Fruit fly (Drosophila melanogaster) whole organism, embryonic: ENCODE results near the gene Vha16-2.
"Not testable (repeated sequence)": the region's sequence is repeated elsewhere in the genome, so short reads cannot be mapped to it uniquely, and the experiment has no call there.

Experiments used
- BEAF-32 ChIP-seq: fragments of 200-800 bp; sonication (Bioruptor generic); optimal IDR thresholded peaks from 3 replicates; lab custom pipeline; 2017; ENCODE audit warnings: missing biosample characterization, missing genetic modification characterization, mild to moderate bottlenecking, moderate library complexity, missing genetic modification reagents
- CG10267 ChIP-seq: fragments of 200-800 bp; sonication (Bioruptor generic); optimal IDR thresholded peaks from 2 replicates; lab custom pipeline; 2018; ENCODE audit warnings: missing biosample characterization, mild to moderate bottlenecking, missing genetic modification characterization, moderate library complexity
- CG11456 ChIP-seq: fragments of 200-800 bp; sonication (Bioruptor generic); IDR thresholded peaks from 3 replicates; pipeline ENCODE4 v1.3.6; 2022; ENCODE audit warnings: missing biosample characterization, missing genetic modification characterization
- CG11695 ChIP-seq: fragments of 200-800 bp; sonication (Bioruptor generic); IDR thresholded peaks from 3 replicates; pipeline ENCODE4 v1.3.6; 2022; ENCODE audit warnings: missing biosample characterization, missing genetic modification characterization
- CG11723 ChIP-seq: fragments of 200-800 bp; sonication (Bioruptor generic); optimal IDR thresholded peaks from 2 replicates; lab custom pipeline; 2017; ENCODE audit warnings: missing biosample characterization, mild to moderate bottlenecking, missing genetic modification characterization
- CG12659 ChIP-seq: fragments of 200-800 bp; sonication (Bioruptor generic); optimal IDR thresholded peaks from 3 replicates; lab custom pipeline; 2017; ENCODE audit warnings: mild to moderate bottlenecking, missing biosample characterization, missing genetic modification reagents, missing genetic modification characterization
- CG13296 ChIP-seq: fragments of 200-800 bp; sonication (Bioruptor generic); optimal IDR thresholded peaks from 3 replicates; lab custom pipeline; 2018; ENCODE audit warnings: missing biosample characterization, mild to moderate bottlenecking, missing genetic modification characterization
- CG13624 ChIP-seq: fragments of 200-800 bp; sonication (Bioruptor generic); optimal IDR thresholded peaks from 2 replicates; lab custom pipeline; 2016; ENCODE audit warnings: missing biosample characterization, missing genetic modification characterization
- CG14050 ChIP-seq: fragments of 200-800 bp; sonication (Bioruptor generic); IDR thresholded peaks from 3 replicates; pipeline ENCODE4 v1.3.6; 2022; ENCODE audit warnings: missing biosample characterization, missing genetic modification characterization
- CG14710 ChIP-seq: fragments of 200-800 bp; sonication (Bioruptor generic); optimal IDR thresholded peaks from 3 replicates; lab custom pipeline; 2019; ENCODE audit warnings: missing biosample characterization, mild to moderate bottlenecking, missing genetic modification characterization, moderate library complexity
- CG15601 ChIP-seq: fragments of 200-800 bp; sonication (Bioruptor generic); optimal IDR thresholded peaks from 3 replicates; lab custom pipeline; 2019; ENCODE audit warnings: missing biosample characterization, mild to moderate bottlenecking, missing genetic modification characterization, moderate library complexity
- CG16779 ChIP-seq: fragments of 200-800 bp; sonication (Bioruptor generic); IDR thresholded peaks from 2 replicates; pipeline ENCODE4 v1.3.6; 2022; ENCODE audit warnings: missing biosample characterization, missing genetic modification characterization
- CG17361 ChIP-seq: fragments of 200-800 bp; sonication (Bioruptor generic); IDR thresholded peaks from 3 replicates; pipeline ENCODE4 v1.3.6; 2022; ENCODE audit warnings: missing biosample characterization, missing genetic modification characterization
- CG17829 ChIP-seq: fragments of 200-800 bp; optimal IDR thresholded peaks from 2 replicates; lab custom pipeline; 2019; ENCODE audit warnings: missing biosample characterization, mild to moderate bottlenecking, missing genetic modification characterization, moderate library complexity
- CG17912 ChIP-seq: fragments of 200-800 bp; sonication (Bioruptor generic); optimal IDR thresholded peaks from 2 replicates; lab custom pipeline; 2018; ENCODE audit warnings: missing biosample characterization, mild to moderate bottlenecking, missing genetic modification characterization
- CG18262 ChIP-seq: fragments of 200-800 bp; optimal IDR thresholded peaks from 3 replicates; lab custom pipeline; 2019; ENCODE audit warnings: missing biosample characterization, mild to moderate bottlenecking, missing genetic modification characterization, moderate library complexity
- CG2199 ChIP-seq: fragments of 200-800 bp; sonication (Bioruptor generic); IDR thresholded peaks from 3 replicates; pipeline ENCODE4 v1.3.6; 2022; ENCODE audit warnings: missing biosample characterization, missing genetic modification characterization
- CG2712 ChIP-seq: fragments of 200-800 bp; optimal IDR thresholded peaks from 3 replicates; lab custom pipeline; 2019; ENCODE audit warnings: missing biosample characterization, mild to moderate bottlenecking, missing genetic modification characterization, moderate library complexity
- CG31441 ChIP-seq: fragments of 200-800 bp; sonication (Bioruptor generic); IDR thresholded peaks from 2 replicates; pipeline ENCODE4 v1.3.6; 2022; ENCODE audit warnings: missing biosample characterization, missing genetic modification characterization
- CG4707 ChIP-seq: fragments of 200-800 bp; sonication (Bioruptor generic); optimal IDR thresholded peaks from 2 replicates; lab custom pipeline; 2018; ENCODE audit warnings: missing biosample characterization, mild to moderate bottlenecking, missing genetic modification characterization, moderate library complexity
- CG6254 ChIP-seq: fragments of 200-800 bp; sonication (Bioruptor generic); optimal IDR thresholded peaks from 3 replicates; lab custom pipeline; 2017; ENCODE audit warnings: mild to moderate bottlenecking, missing biosample characterization, missing genetic modification reagents, missing genetic modification characterization
- CG6854 ChIP-seq: fragments of 200-800 bp; sonication (Bioruptor generic); optimal IDR thresholded peaks from 3 replicates; lab custom pipeline; 2017; ENCODE audit warnings: missing biosample characterization, mild to moderate bottlenecking, missing genetic modification characterization
- CTCF ChIP-seq: fragments of 200-800 bp; sonication (Bioruptor generic); optimal IDR thresholded peaks from 2 replicates; lab custom pipeline; 2017; ENCODE audit warnings: missing biosample characterization, mild to moderate bottlenecking, missing genetic modification characterization, moderate library complexity
- HLHmδ ChIP-seq: fragments of 200-800 bp; sonication (Bioruptor generic); optimal IDR thresholded peaks from 2 replicates; lab custom pipeline; 2018; ENCODE audit warnings: missing biosample characterization, mild to moderate bottlenecking, missing genetic modification characterization, moderate library complexity
- Hr39 ChIP-seq: fragments of >200 bp; optimal IDR thresholded peaks from 2 replicates; lab custom pipeline; 2017
- Hr51 ChIP-seq, 2 experiments: fragments of 200-800 bp; sonication (Bioruptor generic); optimal IDR thresholded peaks; 2 replicates in 1 of 2; 3 replicates in 1 of 2; lab custom pipeline; 2016 to 2018; ENCODE audit warnings: missing biosample characterization in 2 of 2, missing genetic modification characterization in 2 of 2, mild to moderate bottlenecking in 1 of 2, moderate library complexity in 1 of 2
- MTF-1 ChIP-seq: fragments of 200-800 bp; sonication (Bioruptor generic); optimal IDR thresholded peaks from 2 replicates; lab custom pipeline; 2018; ENCODE audit warnings: missing biosample characterization, mild to moderate bottlenecking, missing genetic modification characterization, borderline replicate concordance
- Med ChIP-seq: fragments of 200-800 bp; sonication (Bioruptor generic); peaks from one replicate; lab custom pipeline; 2016; ENCODE audit warnings: missing biosample characterization, missing genetic modification characterization, mild to moderate bottlenecking, inconsistent platforms, moderate library complexity
- Nf-YA ChIP-seq: fragments of 200-800 bp; sonication (Bioruptor generic); IDR thresholded peaks from 2 replicates; pipeline ENCODE4 v1.3.6; 2022; ENCODE audit warnings: missing biosample characterization, missing genetic modification characterization
- Sry-β ChIP-seq: fragments of 200-800 bp; sonication (Bioruptor generic); optimal IDR thresholded peaks from 2 replicates; lab custom pipeline; 2018; ENCODE audit warnings: missing biosample characterization, mild to moderate bottlenecking, missing genetic modification characterization, moderate library complexity
- bigmax ChIP-seq: fragments of 200-800 bp; sonication (Bioruptor generic); optimal IDR thresholded peaks from 2 replicates; lab custom pipeline; 2018; ENCODE audit warnings: missing biosample characterization, mild to moderate bottlenecking, missing genetic modification characterization
- ci ChIP-seq: fragments of 200-800 bp; sonication (Bioruptor generic); IDR thresholded peaks from 3 replicates; pipeline ENCODE4 v1.3.6; 2022; ENCODE audit warnings: missing biosample characterization, missing genetic modification characterization
- gce ChIP-seq: fragments of 200-800 bp; sonication (Bioruptor generic); IDR thresholded peaks from 3 replicates; pipeline ENCODE4 v1.3.6; 2022; ENCODE audit warnings: missing biosample characterization, missing genetic modification characterization
- lab ChIP-seq: fragments of 200-800 bp; sonication (Bioruptor generic); optimal IDR thresholded peaks from 3 replicates; lab custom pipeline; 2017; ENCODE audit warnings: missing biosample characterization, missing genetic modification characterization, mild to moderate bottlenecking, moderate library complexity, missing genetic modification reagents
- lov ChIP-seq, 2 experiments: fragments of 200-800 bp in 1 of 2; fragments of >200 bp in 1 of 2; sonication (Bioruptor generic) in 1 of 2; IDR thresholded peaks in 1 of 2; optimal IDR thresholded peaks in 1 of 2; 2 replicates in 1 of 2; 3 replicates in 1 of 2; pipeline versions ENCODE4 v1.3.6 to Lab custom; 2017 to 2022; ENCODE audit warnings: missing biosample characterization in 1 of 2, missing genetic modification characterization in 1 of 2
- nerfin-1 ChIP-seq: fragments of 200-800 bp; sonication (Bioruptor generic); optimal IDR thresholded peaks from 3 replicates; lab custom pipeline; 2019; ENCODE audit warnings: missing biosample characterization, mild to moderate bottlenecking, missing genetic modification characterization, moderate library complexity
- pan ChIP-seq, 4 experiments: fragments of >200 bp in 3 of 4; fragments of 200-800 bp in 1 of 4; sonication (Bioruptor generic) in 1 of 4; optimal IDR thresholded peaks in 3 of 4; IDR thresholded peaks in 1 of 4; 2 replicates each; pipeline versions ENCODE4 v1.3.6 to Lab custom; 2017 to 2022; ENCODE audit warnings: missing biosample characterization in 2 of 4, missing genetic modification characterization in 2 of 4, mixed read lengths in 1 of 4
- pita ChIP-seq: fragments of 200-800 bp; sonication (Bioruptor generic); optimal IDR thresholded peaks from 2 replicates; lab custom pipeline; 2017; ENCODE audit warnings: missing biosample characterization, mild to moderate bottlenecking, missing genetic modification characterization
- sens ChIP-seq: fragments of 200-800 bp; sonication (Bioruptor generic); peaks from one replicate; lab custom pipeline; 2016; ENCODE audit warnings: missing biosample characterization, missing genetic modification characterization
- seq ChIP-seq: fragments of 200-800 bp; sonication (Bioruptor generic); IDR thresholded peaks from 2 replicates; pipeline ENCODE4 v1.3.6; 2022; ENCODE audit warnings: missing biosample characterization, missing genetic modification characterization
- stc ChIP-seq: fragments of 200-800 bp; sonication (Bioruptor generic); IDR thresholded peaks from 2 replicates; pipeline ENCODE4 v1.3.6; 2022; ENCODE audit warnings: missing biosample characterization, missing genetic modification characterization
- tap ChIP-seq: fragments of 200-800 bp; optimal IDR thresholded peaks from 3 replicates; lab custom pipeline; 2019; ENCODE audit warnings: missing biosample characterization, mild to moderate bottlenecking, missing genetic modification characterization, moderate library complexity
- z ChIP-seq: fragments of 200-800 bp; sonication (Bioruptor generic); IDR thresholded peaks from 3 replicates; pipeline ENCODE4 v1.3.6; 2022; ENCODE audit warnings: missing biosample characterization, missing genetic modification characterization

Gene Vha16-2

DNA sequence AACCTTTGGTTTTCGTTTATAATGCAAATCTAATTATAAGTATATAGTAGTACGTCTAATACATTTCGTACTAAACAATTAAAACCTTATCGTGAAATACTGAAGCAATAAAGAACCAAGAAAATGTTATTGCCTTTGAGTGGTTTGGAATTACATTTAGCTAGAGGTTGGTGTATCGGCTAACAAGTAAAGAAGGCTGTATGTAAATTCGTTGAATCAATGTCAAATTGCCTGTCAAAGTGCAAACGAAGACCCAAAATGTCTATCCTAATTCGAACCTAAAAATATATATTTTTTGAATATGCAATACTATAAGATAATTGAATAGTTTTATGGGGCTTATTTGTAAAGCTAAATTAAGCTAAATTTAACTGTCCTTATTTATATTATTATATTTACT lies 36.5 kb downstream of the Vha16-2 start (continued):
- peak; percentile 89 for TF ChIP-seq CG2199 (GFP tag; lab: Robert Waterston, UW)
- no peak for TF ChIP-seq CG16779 (GFP tag; lab: Robert Waterston, UW)
- TF ChIP-seq BEAF-32 (GFP tag; lab: Kevin White, UChicago) = peak; percentile 31
- peak; percentile 81 for TF ChIP-seq z (GFP tag; lab: Robert Waterston, UW)
- peak; percentile 88 for TF ChIP-seq bigmax (GFP tag; lab: Kevin White, UChicago)
- peak; percentile 60 for TF ChIP-seq pita (GFP tag; lab: Kevin White, UChicago)
- TF ChIP-seq CG15601 (tag; lab: Kevin White, UChicago) = peak; percentile 24
- peak; percentile 31 for TF ChIP-seq CG12659 (GFP tag; lab: Kevin White, UChicago)
- TF ChIP-seq, all 482 proteins: peak for 35

- TF ChIP-seq sens (GFP tag; lab: Kevin White, UChicago) (peak; percentile 19), CG13624 (no peak)
Measured at dm6 chr3L:11511921-11512320, 37.2 kb downstream of the Vha16-2 start, which contains the start of gene Sgs3. Sgs3 (plus strand) TSS chr3L:11512221.

DNA sequence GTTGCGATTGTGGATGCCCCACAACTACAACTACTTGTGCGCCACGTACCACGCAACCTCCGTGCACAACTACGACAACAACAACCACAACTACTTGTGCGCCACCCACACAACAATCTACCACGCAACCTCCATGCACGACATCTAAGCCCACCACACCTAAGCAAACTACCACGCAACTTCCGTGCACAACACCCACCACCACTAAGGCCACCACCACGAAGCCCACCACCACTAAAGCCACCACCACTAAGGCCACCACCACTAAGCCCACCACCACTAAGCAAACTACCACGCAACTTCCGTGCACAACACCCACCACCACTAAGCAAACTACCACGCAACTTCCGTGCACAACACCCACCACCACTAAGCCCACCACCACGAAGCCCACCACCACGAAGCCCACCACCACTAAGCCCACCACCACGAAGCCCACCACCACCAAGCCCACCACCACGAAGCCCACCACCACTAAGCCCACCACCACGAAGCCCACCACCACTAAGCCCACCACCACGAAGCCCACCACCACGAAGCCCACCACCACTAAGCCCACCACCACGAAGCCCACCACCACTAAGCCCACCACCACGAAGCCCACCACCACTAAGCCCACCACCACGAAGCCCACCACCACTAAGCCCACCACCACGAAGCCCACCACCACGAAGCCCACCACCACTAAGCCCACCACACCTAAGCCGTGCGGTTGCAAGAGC lies 37.8 kb downstream of the Vha16-2 start:
- TF ChIP-seq pan, lov (optimal IDR thresholded peaks at IDR 0.05; lab: Kevin White, UChicago): not testable (repeated sequence)
- TF ChIP-seq pan (GFP tag; optimal IDR thresholded peaks at IDR 0.05 in 1 of 2, IDR thresholded peaks at IDR 0.05 in 1 of 2) (peak in 1 of 2 experiments; percentile 16), CG6254 (GFP tag; lab: Kevin White, UChicago) (peak; percentile 20), CTCF (GFP tag; lab: Kevin White, UChicago) (peak; percentile 63), stc (0 out of 2 replicates have a peak, but pooled peaks have one; percentile 20), ci (GFP tag; lab: Robert Waterston, UW) (peak; percentile 71), CG31441 (GFP tag; lab: Robert Waterston, UW) (peak; percentile 34; the same call in 1 of the 2 replicates), z (GFP tag; lab: Robert Waterston, UW) (0 out of 3 replicates have a peak, but pooled peaks have one; percentile 43), Hr39 (lab: Kevin White, UChicago) (peak; percentile 48), Med (GFP tag; lab: Kevin White, UChicago) (peak; percentile 58), CG17829 (tag; lab: Kevin White, UChicago) (peak; percentile 20), CG6854 (peak; percentile 49), lab (GFP tag; lab: Kevin White, UChicago) (peak; percentile 11), Hr51 (GFP tag; optimal IDR thresholded peaks at IDR 0.05; lab: Kevin White, UChicago) (peak in 1 of 2 experiments; percentile 2), Sry-β (GFP tag; lab: Kevin White, UChicago) (peak; percentile 16), nerfin-1 (tag; lab: Kevin White, UChicago) (peak; percentile 58), CG11695 (GFP tag; lab: Robert Waterston, UW) (0 out of 3 replicates have a peak, but pooled peaks have one; percentile 19), gce (GFP tag; lab: Robert Waterston, UW) (peak; percentile 52; the same call in 2 of the 3 replicates), CG4707 (GFP tag; lab: Kevin White, UChicago) (peak; percentile 22), CG14050 (GFP tag; lab: Robert Waterston, UW) (peak; percentile 15; the same call in 1 of the 3 replicates), CG17361 (0 out of 3 replicates have a peak, but pooled peaks have one; percentile 17), CG14710 (tag; lab: Kevin White, UChicago) (peak; percentile 46), tap (peak; percentile 6), CG11723 (GFP tag; lab: Kevin White, UChicago) (peak; percentile 8), CG11456 (GFP tag; lab: Robert Waterston, UW) (0 out of 3 replicates have a peak, but pooled peaks have one; percentile 7), Nf-YA (GFP tag; lab: Robert Waterston, UW) (peak; percentile 16; the same call in 1 of the 2 replicates), CG13296 (peak; percentile 3), CG17912 (GFP tag; lab: Kevin White, UChicago) (peak; percentile 53), CG2712 (tag; lab: Kevin White, UChicago) (peak; percentile 21), CG18262 (tag; lab: Kevin White, UChicago) (peak; percentile 26), seq (peak; percentile 80; the same call in 1 of the 2 replicates), CG10267 (tag; lab: Kevin White, UChicago) (peak; percentile 19), CG15601 (tag; lab: Kevin White, UChicago) (peak; percentile 54), HLHmδ (GFP tag; lab: Kevin White, UChicago) (peak; percentile 68), lov (GFP tag; IDR thresholded peaks at IDR 0.05; lab: Robert Waterston, UW) (0 out of 3 replicates have a peak, but pooled peaks have one; percentile 18), MTF-1 (peak; percentile 35)
